Worm (Caenorhabditis elegans) whole organism, midembryonic: ENCODE data around the gene T21C9.11.

Source experiments
- cog-1 ChIP-seq: sonication (generic microtip); optimal IDR thresholded peaks from 2 replicates; lab custom pipeline; 2016; ENCODE audit warnings: missing genetic modification characterization, missing compliant biosample characterization
- flt-1 ChIP-seq: fragments of 200-800 bp; sonication (Bioruptor generic); IDR thresholded peaks from 2 replicates; pipeline ENCODE4 v1.3.6; 2022; ENCODE audit warnings: missing genetic modification characterization, missing compliant biosample characterization
- klf-2 ChIP-seq: fragments of 200-800 bp; sonication (Bioruptor generic); conservative IDR thresholded peaks from 2 replicates; pipeline ENCODE4 v1.3.6; 2022; ENCODE audit warnings: missing genetic modification reagents, missing genetic modification characterization, missing compliant biosample characterization
- tab-1 ChIP-seq: fragments of 200-800 bp; sonication (Bioruptor generic); IDR thresholded peaks from 2 replicates; pipeline ENCODE4 v1.3.6; 2022; ENCODE audit warnings: missing genetic modification characterization, missing compliant biosample characterization
- ztf-29 ChIP-seq: fragments of 200-800 bp; sonication (Bioruptor generic); IDR thresholded peaks from 2 replicates; pipeline ENCODE4 v1.3.6; 2022; ENCODE audit warnings: missing genetic modification reagents, missing genetic modification characterization, missing compliant biosample characterization

ce11 chrV:10564140-10564539 is 30.6 kb downstream of the T21C9.11 start:
- TF ChIP-seq flt-1, result no peak
- TF ChIP-seq klf-2, result no peak
- TF ChIP-seq cog-1 (tag; lab: Kevin White, UChicago), result no peak
- TF ChIP-seq tab-1 (GFP tag; lab: Robert Waterston, UW), result no peak
- no peak for TF ChIP-seq ztf-29
